Worm (Caenorhabditis elegans): ENCODE results near the gene hat-1.

Gene hat-1

ce11 chrIII:10355382-10355781 lies 51.7 kb downstream of the hat-1 start, which contains the start of gene spp-1:
Gene spp-1 (minus strand): TSS chrIII:10355668.
- TF ChIP-seq ceh-45 (GFP tag; IDR thresholded peaks at IDR 0.05) = no peak
- TF ChIP-seq ceh-24 (tag; optimal IDR thresholded peaks at IDR 0.05) = no peak
- TF ChIP-seq unc-42 (tag; optimal IDR thresholded peaks at IDR 0.05) = no peak
- no peak for TF ChIP-seq ceh-6 (GFP tag; optimal IDR thresholded peaks at IDR 0.05)
- TF ChIP-seq ama-1 (optimal IDR thresholded peaks at IDR 0.05) = no peak
- TF ChIP-seq madf-2 (tag; optimal IDR thresholded peaks at IDR 0.05) = no peak
- TF ChIP-seq K02D7.2 (tag; optimal IDR thresholded peaks at IDR 0.05) = no peak
- no peak for TF ChIP-seq elt-2 (tag; optimal IDR thresholded peaks at IDR 0.05)
- no peak for TF ChIP-seq gmeb-2 (tag; optimal IDR thresholded peaks at IDR 0.05)
- TF ChIP-seq fkh-10 (GFP tag; optimal IDR thresholded peaks at IDR 0.05) = no peak
- TF ChIP-seq elt-4 (tag; optimal IDR thresholded peaks at IDR 0.05) = no peak
- TF ChIP-seq C38D4.7 (GFP tag; optimal IDR thresholded peaks at IDR 0.05) = no peak
- no peak for TF ChIP-seq eyg-1 (tag; optimal IDR thresholded peaks at IDR 0.05)
- TF ChIP-seq hlh-30 (tag; optimal IDR thresholded peaks at IDR 0.05; ENCODE audit: insufficient read depth) = no peak
- no peak for TF ChIP-seq tbx-7 (tag; optimal IDR thresholded peaks at IDR 0.05)
- no peak for TF ChIP-seq lim-6 (tag; optimal IDR thresholded peaks at IDR 0.05)
- no peak for TF ChIP-seq Y22D7AL.16 (tag; optimal IDR thresholded peaks at IDR 0.05)
- TF ChIP-seq ztf-16 (tag; optimal IDR thresholded peaks at IDR 0.05) = no peak

Data from whole organism, late embryonic.